Fruit fly (Drosophila melanogaster) whole organism, pupa: ENCODE measurements around the gene CG5727.

Experiments
- CG10348 ChIP-seq: fragments of 200-800 bp; sonication (Bioruptor generic); IDR thresholded peaks from 2 replicates; pipeline ENCODE4 v1.3.6; 2022; ENCODE audit warnings: missing biosample characterization, missing genetic modification characterization
- CG8301 ChIP-seq: fragments of 200-800 bp; sonication (Bioruptor generic); optimal IDR thresholded peaks from 2 replicates; lab custom pipeline; 2018; ENCODE audit warnings: missing biosample characterization, mild to moderate bottlenecking, missing genetic modification characterization
- EcR ChIP-seq: fragments of 200-800 bp; sonication (Bioruptor generic); optimal IDR thresholded peaks from 3 replicates; lab custom pipeline; 2019; ENCODE audit warnings: missing biosample characterization, missing genetic modification characterization, mild to moderate bottlenecking, moderate library complexity, missing genetic modification reagents
- Pif1A ChIP-seq: fragments of 200-800 bp; sonication (Bioruptor generic); optimal IDR thresholded peaks from 3 replicates; lab custom pipeline; 2016; ENCODE audit warnings: missing biosample characterization, missing genetic modification characterization
- gl ChIP-seq: fragments of 200-800 bp; sonication (Bioruptor generic); optimal IDR thresholded peaks from 2 replicates; lab custom pipeline; 2018; ENCODE audit warnings: missing biosample characterization, mild to moderate bottlenecking, missing genetic modification characterization

- no peak for TF ChIP-seq CG8301 (tag; lab: Kevin White, UChicago)
- no peak for TF ChIP-seq Pif1A
- no peak for TF ChIP-seq CG10348 (GFP tag; lab: Robert Waterston, UW)
- TF ChIP-seq EcR (GFP tag; lab: Kevin White, UChicago), result no peak
- TF ChIP-seq gl (tag; lab: Kevin White, UChicago), result no peak
Measured at dm6 chr2L:10232827-10233226, 22.3 kb upstream of the CG5727 start.
